Worm (Caenorhabditis elegans) whole organism, midembryonic: ENCODE measurements around the gene C05D12.7.

Experiments used
- T22C8.4 ChIP-seq: fragments of 200-800 bp; sonication (Bioruptor generic); IDR thresholded peaks from 2 replicates; pipeline ENCODE4 v1.3.6; 2022; ENCODE audit warnings: missing genetic modification characterization, missing compliant biosample characterization
- med-1 ChIP-seq: sonication (generic microtip); optimal IDR thresholded peaks from 2 replicates; lab custom pipeline; 2017; ENCODE audit warnings: missing genetic modification characterization, mild to moderate bottlenecking, missing compliant biosample characterization, antibody characterized with exemption, missing genetic modification reagents; ENCODE audit not compliant: insufficient read depth

DNA sequence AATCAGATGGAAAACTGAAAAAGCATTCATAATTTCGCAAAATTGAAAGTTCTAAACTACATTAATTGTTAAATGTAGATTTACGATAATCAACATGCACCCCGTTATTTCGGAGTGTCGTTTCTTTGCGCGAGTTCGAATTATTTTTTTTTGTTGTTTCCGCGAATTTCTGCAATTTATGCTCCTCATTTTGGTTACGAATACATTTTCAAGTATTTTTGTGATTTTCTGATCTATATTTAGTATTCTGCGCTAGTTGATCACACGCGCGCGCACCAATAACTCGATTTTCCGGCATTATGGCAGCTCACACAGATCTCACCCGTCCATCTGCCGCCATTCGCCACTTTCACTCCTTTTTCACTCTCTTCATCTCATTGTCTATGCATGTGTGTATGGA is 30.4 kb downstream of the C05D12.7 start, which contains the start of gene VW02B12L.2:
- TF ChIP-seq med-1 (GFP tag; lab: Kevin White, UChicago) (no peak), T22C8.4 (GFP tag; lab: Robert Waterston, UW) (no peak)
